Fruit fly (Drosophila melanogaster) whole organism, adult: Measurements from ENCODE around the gene CG10973.
A peak's percentile ranks its signal among the peaks of the same experiment; 100 is the strongest.

Experiments
- CG11617 ChIP-seq: fragments of 200-800 bp; sonication (Bioruptor generic); optimal IDR thresholded peaks from 2 replicates; lab custom pipeline; 2017; ENCODE audit warnings: mild to moderate bottlenecking, missing biosample characterization, missing genetic modification reagents, missing genetic modification characterization
- CG12768 ChIP-seq: fragments of 200-800 bp; sonication (Bioruptor generic); optimal IDR thresholded peaks from 2 replicates; lab custom pipeline; 2017; ENCODE audit warnings: missing biosample characterization, missing genetic modification characterization, mild to moderate bottlenecking, moderate library complexity, missing genetic modification reagents
- Crg-1 ChIP-seq: fragments of 200-800 bp; sonication (Bioruptor generic); optimal IDR thresholded peaks from 2 replicates; lab custom pipeline; 2016; ENCODE audit warnings: missing biosample characterization, missing genetic modification characterization
- Mnt ChIP-seq: fragments of 200-800 bp; sonication (Bioruptor generic); optimal IDR thresholded peaks from 2 replicates; lab custom pipeline; 2016; ENCODE audit warnings: missing biosample characterization, mild to moderate bottlenecking, missing genetic modification characterization
- cic ChIP-seq: fragments of 200-800 bp; sonication (Bioruptor generic); optimal IDR thresholded peaks from 2 replicates; lab custom pipeline; 2017; ENCODE audit warnings: missing biosample characterization, mild to moderate bottlenecking, missing genetic modification characterization, moderate library complexity
- kay ChIP-seq: fragments of 200-800 bp; sonication (Bioruptor generic); peaks from one replicate; lab custom pipeline; 2016; ENCODE audit warnings: missing biosample characterization, missing genetic modification characterization, borderline replicate concordance
- ovo ChIP-seq: fragments of 200-800 bp; sonication (Bioruptor generic); optimal IDR thresholded peaks from 2 replicates; lab custom pipeline; 2016; ENCODE audit warnings: missing biosample characterization, missing genetic modification characterization
- pad ChIP-seq: fragments of 200-800 bp; sonication (Bioruptor generic); optimal IDR thresholded peaks from 3 replicates; lab custom pipeline; 2017; ENCODE audit warnings: missing biosample characterization, missing genetic modification characterization, mild to moderate bottlenecking, moderate library complexity, missing genetic modification reagents

- TF ChIP-seq ovo (GFP tag; lab: Kevin White, UChicago): no peak
- TF ChIP-seq Crg-1: no peak
- TF ChIP-seq CG11617 (GFP tag; lab: Kevin White, UChicago): no peak
- peak; percentile 34 for TF ChIP-seq Mnt (GFP tag; lab: Kevin White, UChicago)
- TF ChIP-seq kay (GFP tag; lab: Kevin White, UChicago): peak; percentile 91
- TF ChIP-seq CG12768 (GFP tag; lab: Kevin White, UChicago): peak; percentile 55
- no peak for TF ChIP-seq pad
- TF ChIP-seq cic (GFP tag; lab: Kevin White, UChicago): peak; percentile 48
Measured at dm6 chr3L:12789875-12790373, 35.4 kb upstream of the CG10973 start, which contains the start of gene CG42709.
